Fruit fly (Drosophila melanogaster): Measurements from ENCODE around the gene cdi.

- TF ChIP-seq usp (GFP tag; optimal IDR thresholded peaks at IDR 0.05) (no peak), pan (optimal IDR thresholded peaks at IDR 0.05) (no peak), jim (GFP tag; optimal IDR thresholded peaks at IDR 0.05) (no peak), Hr78 (GFP tag; optimal IDR thresholded peaks at IDR 0.05) (no peak), psq (GFP tag; optimal IDR thresholded peaks at IDR 0.05) (no peak), br (GFP tag; optimal IDR thresholded peaks at IDR 0.05) (no peak), rgr (GFP tag; optimal IDR thresholded peaks at IDR 0.05) (no peak), Dfd (GFP tag; optimal IDR thresholded peaks at IDR 0.05) (no peak), Dif (GFP tag; optimal IDR thresholded peaks at IDR 0.05; ENCODE audit: partially characterized antibody) (no peak), Vsx2 (GFP tag; optimal IDR thresholded peaks at IDR 0.05; ENCODE audit: partially characterized antibody) (no peak), fru (GFP tag; optimal IDR thresholded peaks at IDR 0.05) (no peak), Abd-B (GFP tag; optimal IDR thresholded peaks at IDR 0.05) (no peak)
These were observed 24.3 kb downstream of the cdi start for dm6 chr3R:19069740-19070139.
